Worm (Caenorhabditis elegans): ENCODE data around the gene syd-9.

- TF ChIP-seq him-1 (tag; optimal IDR thresholded peaks at IDR 0.05) = no peak
- TF ChIP-seq dao-5 (tag; optimal IDR thresholded peaks at IDR 0.05) = no peak
Measured at ce11 chrX:7217704-7218479, at the start of gene syd-9.

Measured in whole organism, L4/young adult.